Fruit fly (Drosophila melanogaster) Kc167 (cell line): ENCODE results near the gene comm.

Experiments used
- Sin3A ChIP-seq: fragments of >200 bp; optimal IDR thresholded peaks from 2 replicates; lab custom pipeline; 2018; ENCODE audit warnings: missing external identifiers
- ttk ChIP-seq: sonication (Bioruptor generic); optimal IDR thresholded peaks from 2 replicates; lab custom pipeline; 2017; ENCODE audit warnings: missing external identifiers

dm6 chr3L:15699626-15700337 is 28.4 kb downstream of the comm start, which contains the start of gene comm2:
- no peak for TF ChIP-seq Sin3A
- TF ChIP-seq ttk (lab: Kevin White, UChicago): no peak
